Fruit fly (Drosophila melanogaster) whole organism, prepupa: ENCODE results near the gene CG44098.

ENCODE experiments used
- CG31627 ChIP-seq: fragments of 200-800 bp; sonication (Bioruptor generic); optimal IDR thresholded peaks from 3 replicates; lab custom pipeline; 2016; ENCODE audit warnings: missing biosample characterization, missing genetic modification characterization
- CG4318 ChIP-seq: fragments of 200-800 bp; sonication (Bioruptor generic); optimal IDR thresholded peaks from 3 replicates; lab custom pipeline; 2017; ENCODE audit warnings: missing biosample characterization, mild to moderate bottlenecking, missing genetic modification characterization
- Eip78C ChIP-seq: fragments of 200-800 bp; sonication (Bioruptor generic); peaks from one replicate; lab custom pipeline; 2016; ENCODE audit warnings: missing biosample characterization, missing genetic modification characterization
- Sox14 ChIP-seq: fragments of 200-800 bp; sonication (Bioruptor generic); optimal IDR thresholded peaks from 3 replicates; lab custom pipeline; 2016; ENCODE audit warnings: missing biosample characterization, missing genetic modification characterization
- dsx ChIP-seq: fragments of 200-800 bp; optimal IDR thresholded peaks from 3 replicates; lab custom pipeline; 2019; ENCODE audit warnings: missing biosample characterization, mild to moderate bottlenecking, missing genetic modification characterization, moderate library complexity; ENCODE audit not compliant: poor library complexity, severe bottlenecking
- lz ChIP-seq: fragments of 200-800 bp; sonication (Bioruptor generic); optimal IDR thresholded peaks from 3 replicates; lab custom pipeline; 2016; ENCODE audit warnings: missing biosample characterization, missing genetic modification characterization
- spab ChIP-seq: fragments of 200-800 bp; sonication (Bioruptor generic); optimal IDR thresholded peaks from 2 replicates; lab custom pipeline; 2017; ENCODE audit warnings: missing biosample characterization, mild to moderate bottlenecking, missing genetic modification characterization, missing genetic modification reagents
- vri ChIP-seq: fragments of 200-800 bp; sonication (Bioruptor generic); optimal IDR thresholded peaks from 3 replicates; lab custom pipeline; 2016; ENCODE audit warnings: missing biosample characterization, mild to moderate bottlenecking, missing genetic modification characterization

DNA sequence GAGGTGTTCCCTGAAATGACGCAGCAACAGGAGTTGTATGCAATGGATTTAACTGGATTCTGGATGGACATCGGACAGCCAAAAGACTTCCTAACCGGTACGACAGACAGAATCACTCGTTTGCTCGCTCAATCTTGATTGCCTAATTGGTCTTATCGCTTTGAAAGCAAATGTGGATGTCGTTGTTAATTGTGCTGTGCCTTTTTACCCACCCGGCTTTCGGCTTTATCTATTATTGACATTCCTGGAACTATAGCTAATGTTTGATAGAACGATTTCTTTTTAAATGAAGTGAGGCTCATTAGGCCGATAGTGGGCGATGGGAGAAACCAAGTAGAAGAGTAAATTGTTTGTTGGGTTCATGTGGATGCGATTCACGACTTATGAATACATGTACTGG lies 41.7 kb upstream of the CG44098 start:
- TF ChIP-seq dsx (GFP tag; lab: Kevin White, UChicago) (no peak), CG31627 (no peak), spab (no peak), Sox14 (no peak), CG4318 (GFP tag; lab: Kevin White, UChicago) (no peak), vri (GFP tag; lab: Kevin White, UChicago) (no peak), lz (GFP tag; lab: Kevin White, UChicago) (no peak), Eip78C (GFP tag; lab: Kevin White, UChicago) (no peak)
